Worm (Caenorhabditis elegans): ENCODE measurements around the gene pals-21.

DNA sequence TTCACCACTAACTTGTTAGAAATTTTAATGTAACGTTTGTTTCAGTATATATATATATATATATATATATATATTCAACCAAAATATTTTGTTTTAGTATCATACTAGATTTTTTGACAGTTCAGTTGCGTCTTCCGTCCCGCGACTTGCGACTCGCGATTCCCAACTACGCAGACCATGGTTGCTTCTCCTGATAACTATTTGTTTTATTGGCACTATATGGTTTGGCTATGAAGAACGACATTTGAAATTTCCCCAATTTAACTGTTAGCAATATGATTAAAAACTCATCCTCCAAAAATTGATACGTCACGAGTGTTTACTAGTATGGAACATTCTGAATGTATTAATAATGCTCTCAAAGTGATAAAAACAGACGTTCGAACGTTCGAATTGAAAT lies 4.3 kb upstream of the pals-21 start:
- TF ChIP-seq him-1 (tag; optimal IDR thresholded peaks at IDR 0.05) (no peak), dao-5 (tag; optimal IDR thresholded peaks at IDR 0.05) (no peak), W03F9.2 (tag; optimal IDR thresholded peaks at IDR 0.05) (no peak)
